Fruit fly (Drosophila melanogaster): ENCODE results near the gene Cdk8.
A peak's percentile ranks its signal among the peaks of the same experiment; 100 is the strongest.

Gene Cdk8

dm6 chr3L:9847420-9847977 is 9.0 kb upstream of the Cdk8 start (continued):
- TF ChIP-seq CG12391 (tag; optimal IDR thresholded peaks at IDR 0.05) (peak; percentile 19), CG2712 (tag; optimal IDR thresholded peaks at IDR 0.05) (peak; percentile 28), tll (GFP tag; optimal IDR thresholded peaks at IDR 0.05) (no peak), aop (GFP tag; IDR thresholded peaks at IDR 0.05) (no peak), CG4282 (GFP tag; optimal IDR thresholded peaks at IDR 0.05) (no peak), sc (optimal IDR thresholded peaks at IDR 0.05) (no peak), sc (GFP tag; optimal IDR thresholded peaks at IDR 0.05) (no peak), fd102C (GFP tag; optimal IDR thresholded peaks at IDR 0.05) (no peak), en (GFP tag; optimal IDR thresholded peaks at IDR 0.05) (no peak), nom (GFP tag; optimal IDR thresholded peaks at IDR 0.05) (no peak), HLH54F (GFP tag; optimal IDR thresholded peaks at IDR 0.05) (peak; percentile 38), caup (GFP tag; optimal IDR thresholded peaks at IDR 0.05; ENCODE audit: severe bottlenecking) (peak; percentile 64), sob (GFP tag; IDR thresholded peaks at IDR 0.05) (peak; percentile 61), dati (GFP tag; IDR thresholded peaks at IDR 0.05) (no peak), CG1233 (GFP tag; optimal IDR thresholded peaks at IDR 0.05) (peak; percentile 29), wor (GFP tag; IDR thresholded peaks at IDR 0.05) (no peak), Side (GFP tag; optimal IDR thresholded peaks at IDR 0.05) (no peak), fd3F (GFP tag; optimal IDR thresholded peaks at IDR 0.05) (peak; percentile 59), CG10959 (GFP tag; IDR thresholded peaks at IDR 0.05) (no peak), klu (GFP tag; IDR thresholded peaks at IDR 0.05) (no peak), CG15696 (tag; optimal IDR thresholded peaks at IDR 0.05) (no peak), H2.0 (GFP tag; IDR thresholded peaks at IDR 0.05) (0 out of 2 replicates have a peak, but pooled peaks have one; percentile 5), CG2120 (GFP tag; optimal IDR thresholded peaks at IDR 0.05) (peak; percentile 80), CG12236 (GFP tag; optimal IDR thresholded peaks at IDR 0.05) (no peak), chif (GFP tag; optimal IDR thresholded peaks at IDR 0.05) (peak in 1 of 2 experiments; percentile 48), hkb (optimal IDR thresholded peaks at IDR 0.05) (no peak), hkb (GFP tag; IDR thresholded peaks at IDR 0.05) (peak; percentile 53; the same call in 1 of the 2 replicates), ranshi (GFP tag; IDR thresholded peaks at IDR 0.05) (no peak; the same call in 1 of the 2 replicates), HLH3B (GFP tag; IDR thresholded peaks at IDR 0.05) (peak; percentile 59; the same call in 1 of the 2 replicates), CG12744 (GFP tag; optimal IDR thresholded peaks at IDR 0.05) (no peak), her (GFP tag; optimal IDR thresholded peaks at IDR 0.05) (peak; percentile 21), CG10321 (GFP tag; IDR thresholded peaks at IDR 0.05) (no peak), CG18764 (GFP tag; optimal IDR thresholded peaks at IDR 0.05) (peak; percentile 32), Hr39 (optimal IDR thresholded peaks at IDR 0.05) (no peak), Bgb (GFP tag; IDR thresholded peaks at IDR 0.05; ENCODE audit: partially characterized antibody) (no peak), cg (GFP tag; optimal IDR thresholded peaks at IDR 0.05) (no peak), Oaz (GFP tag; IDR thresholded peaks at IDR 0.05) (no peak), CG14014 (GFP tag; IDR thresholded peaks at IDR 0.05) (peak; percentile 77), CG4854 (GFP tag; optimal IDR thresholded peaks at IDR 0.05) (peak; percentile 0), D19B (GFP tag; optimal IDR thresholded peaks at IDR 0.05) (peak; percentile 33), CG17361 (GFP tag; IDR thresholded peaks at IDR 0.05) (peak; percentile 46; the same call in 1 of the 3 replicates), CG11560 (tag; IDR thresholded peaks at IDR 0.05) (no peak), Nf-YB (GFP tag; optimal IDR thresholded peaks at IDR 0.05) (peak; percentile 12), ERR (GFP tag; optimal IDR thresholded peaks at IDR 0.05) (peak; percentile 33), CG7928 (GFP tag; optimal IDR thresholded peaks at IDR 0.05) (peak; percentile 39), B-H1 (GFP tag; IDR thresholded peaks at IDR 0.05) (no peak; the same call in 2 of the 3 replicates), dpn (GFP tag; optimal IDR thresholded peaks at IDR 0.05) (peak; percentile 48 to 52), CG10431 (GFP tag; optimal IDR thresholded peaks at IDR 0.05) (no peak), CG31224 (GFP tag; IDR thresholded peaks at IDR 0.05) (peak; percentile 47; the same call in 1 of the 2 replicates), ci (GFP tag; IDR thresholded peaks at IDR 0.05) (peak; percentile 38; the same call in 1 of the 3 replicates), Oli (tag; optimal IDR thresholded peaks at IDR 0.05) (peak; percentile 36)

All from whole organism, embryonic.